Worm (Caenorhabditis elegans): ENCODE data around the gene gst-31.

DNA sequence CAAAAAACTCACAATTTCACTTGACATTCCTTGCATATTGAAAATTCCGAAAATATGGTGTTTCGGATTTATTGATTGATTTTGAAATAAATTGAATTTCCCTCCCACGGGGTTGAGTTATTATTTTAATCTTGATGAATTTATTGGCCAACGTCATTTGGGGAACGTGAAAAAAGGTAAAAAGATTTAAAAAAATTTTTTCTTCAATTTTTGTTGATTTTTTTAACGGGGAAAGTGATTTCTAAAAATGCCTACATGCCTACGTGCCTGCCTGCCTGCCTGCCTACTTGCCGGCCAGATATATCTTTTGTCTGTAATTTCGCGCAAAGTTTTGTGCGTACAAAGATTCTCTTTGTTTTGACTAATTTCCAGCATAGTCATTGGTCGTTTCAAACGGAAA, 40.4 kb downstream of the gst-31 start, which contains the start of gene Y53F4B.24:
- no peak for TF ChIP-seq ztf-23 (GFP tag; IDR thresholded peaks at IDR 0.05)
- no peak for TF ChIP-seq ref-1 (GFP tag; conservative IDR thresholded peaks at IDR 0.05)
- TF ChIP-seq ztf-29 (GFP tag; IDR thresholded peaks at IDR 0.05), result no peak
- TF ChIP-seq flt-1 (GFP tag; IDR thresholded peaks at IDR 0.05), result no peak
- no peak for TF ChIP-seq T22C8.4 (GFP tag; IDR thresholded peaks at IDR 0.05)
